Fruit fly (Drosophila melanogaster) whole organism, embryonic: ENCODE results near the gene Atg8b.

Experiments
- Blimp-1 ChIP-seq: fragments of 200-800 bp; sonication (Bioruptor generic); optimal IDR thresholded peaks from 3 replicates; lab custom pipeline; 2018; ENCODE audit warnings: missing biosample characterization, missing genetic modification characterization, mild to moderate bottlenecking, moderate library complexity, missing genetic modification reagents
- CG17328 ChIP-seq: fragments of 200-800 bp; sonication (Bioruptor generic); IDR thresholded peaks from 2 replicates; pipeline ENCODE4 v1.3.6; 2022; ENCODE audit warnings: missing biosample characterization, missing genetic modification characterization
- CG17802 ChIP-seq: fragments of 200-800 bp; sonication (Bioruptor generic); optimal IDR thresholded peaks from 2 replicates; lab custom pipeline; 2018; ENCODE audit warnings: missing biosample characterization, mild to moderate bottlenecking, missing genetic modification characterization, moderate library complexity
- CG17829 ChIP-seq: fragments of 200-800 bp; optimal IDR thresholded peaks from 2 replicates; lab custom pipeline; 2019; ENCODE audit warnings: missing biosample characterization, mild to moderate bottlenecking, missing genetic modification characterization, moderate library complexity
- CG4707 ChIP-seq: fragments of 200-800 bp; sonication (Bioruptor generic); optimal IDR thresholded peaks from 2 replicates; lab custom pipeline; 2018; ENCODE audit warnings: missing biosample characterization, mild to moderate bottlenecking, missing genetic modification characterization, moderate library complexity
- CG4820 ChIP-seq: fragments of 200-800 bp; sonication (Bioruptor generic); optimal IDR thresholded peaks from 3 replicates; lab custom pipeline; 2016; ENCODE audit warnings: missing biosample characterization, missing genetic modification characterization
- CG8478 ChIP-seq: fragments of >200 bp; optimal IDR thresholded peaks from 2 replicates; lab custom pipeline; 2018
- Fer3 ChIP-seq: fragments of 200-800 bp; sonication (Bioruptor generic); optimal IDR thresholded peaks from 2 replicates; lab custom pipeline; 2018; ENCODE audit warnings: missing biosample characterization, mild to moderate bottlenecking, missing genetic modification characterization, moderate library complexity
- Kr ChIP-seq: fragments of 200-800 bp; sonication (Bioruptor generic); optimal IDR thresholded peaks from 2 replicates; lab custom pipeline; 2017; ENCODE audit warnings: missing biosample characterization, mild to moderate bottlenecking, missing genetic modification characterization
- MTF-1 ChIP-seq: fragments of 200-800 bp; sonication (Bioruptor generic); optimal IDR thresholded peaks from 2 replicates; lab custom pipeline; 2018; ENCODE audit warnings: missing biosample characterization, mild to moderate bottlenecking, missing genetic modification characterization, borderline replicate concordance
- lab ChIP-seq: fragments of 200-800 bp; sonication (Bioruptor generic); optimal IDR thresholded peaks from 3 replicates; lab custom pipeline; 2017; ENCODE audit warnings: missing biosample characterization, missing genetic modification characterization, mild to moderate bottlenecking, moderate library complexity, missing genetic modification reagents
- luna ChIP-seq: fragments of 200-800 bp; sonication (Bioruptor generic); optimal IDR thresholded peaks from 2 replicates; lab custom pipeline; 2016; ENCODE audit warnings: missing biosample characterization, missing genetic modification characterization
- zen2 ChIP-seq: fragments of 200-800 bp; sonication (Bioruptor generic); IDR thresholded peaks from 3 replicates; pipeline ENCODE4 v1.3.6; 2022; ENCODE audit warnings: missing biosample characterization, missing genetic modification characterization; ENCODE audit not compliant: partially characterized antibody

dm6 chr3R:17680268-17680638 is 44.6 kb downstream of the Atg8b start:
- TF ChIP-seq lab (GFP tag; lab: Kevin White, UChicago) = no peak
- no peak for TF ChIP-seq luna (GFP tag; lab: Kevin White, UChicago)
- TF ChIP-seq Blimp-1 = no peak
- TF ChIP-seq Kr (GFP tag; lab: Kevin White, UChicago) = no peak
- no peak for TF ChIP-seq CG17328 (GFP tag; lab: Robert Waterston, UW)
- no peak for TF ChIP-seq MTF-1
- TF ChIP-seq zen2 (GFP tag; lab: Robert Waterston, UW) = no peak
- no peak for TF ChIP-seq CG17829 (tag; lab: Kevin White, UChicago)
- TF ChIP-seq Fer3 = no peak
- no peak for TF ChIP-seq CG17802
- no peak for TF ChIP-seq CG4707
- no peak for TF ChIP-seq CG8478
- TF ChIP-seq CG4820 (GFP tag; lab: Kevin White, UChicago) = no peak
